Worm (Caenorhabditis elegans) whole organism, L1 larva: ENCODE measurements around the gene air-1.

ENCODE experiments used
- egl-27 ChIP-seq, 2 experiments: fragments of 150-350 bp in 1 of 2; sonication (generic microtip); optimal IDR thresholded peaks; 3 replicates each; lab custom pipeline; 2017 to 2018; ENCODE audit warnings: missing biosample characterization in 2 of 2, missing genetic modification characterization in 2 of 2, missing genetic modification reagents in 2 of 2
- fkh-8 ChIP-seq: sonication (generic microtip); optimal IDR thresholded peaks from 2 replicates; lab custom pipeline; 2016; ENCODE audit warnings: mild to moderate bottlenecking, missing genetic modification characterization, missing compliant biosample characterization
- lin-15B ChIP-seq: fragments of 150-350 bp; sonication (generic microtip); optimal IDR thresholded peaks from 3 replicates; lab custom pipeline; 2014; ENCODE audit warnings: missing biosample characterization, missing genetic modification characterization
- nhr-237 ChIP-seq: fragments of 150-350 bp; optimal IDR thresholded peaks from 2 replicates; lab custom pipeline; 2014; ENCODE audit warnings: missing biosample characterization, missing genetic modification characterization
- nhr-76 ChIP-seq: sonication (generic microtip); optimal IDR thresholded peaks from 2 replicates; lab custom pipeline; 2017; ENCODE audit warnings: missing biosample characterization, missing genetic modification characterization
- nhr-84 ChIP-seq: sonication (generic microtip); optimal IDR thresholded peaks from 2 replicates; lab custom pipeline; 2017; ENCODE audit warnings: missing biosample characterization, missing genetic modification characterization
- snpc-4 ChIP-seq: fragments of 150-350 bp; optimal IDR thresholded peaks from 2 replicates; lab custom pipeline; 2014; ENCODE audit warnings: missing biosample characterization, missing genetic modification characterization
- unc-130 ChIP-seq: fragments of 150-350 bp; optimal IDR thresholded peaks from 2 replicates; lab custom pipeline; 2017; ENCODE audit warnings: missing biosample characterization, missing genetic modification characterization, inconsistent platforms
- unc-62 ChIP-seq: fragments of 150-350 bp; optimal IDR thresholded peaks from 2 replicates; lab custom pipeline; 2014; ENCODE audit warnings: missing biosample characterization, missing genetic modification reagents, missing genetic modification characterization
- xbp-1 ChIP-seq: sonication (generic microtip); optimal IDR thresholded peaks from 2 replicates; lab custom pipeline; 2016; ENCODE audit warnings: missing genetic modification characterization, missing compliant biosample characterization

DNA sequence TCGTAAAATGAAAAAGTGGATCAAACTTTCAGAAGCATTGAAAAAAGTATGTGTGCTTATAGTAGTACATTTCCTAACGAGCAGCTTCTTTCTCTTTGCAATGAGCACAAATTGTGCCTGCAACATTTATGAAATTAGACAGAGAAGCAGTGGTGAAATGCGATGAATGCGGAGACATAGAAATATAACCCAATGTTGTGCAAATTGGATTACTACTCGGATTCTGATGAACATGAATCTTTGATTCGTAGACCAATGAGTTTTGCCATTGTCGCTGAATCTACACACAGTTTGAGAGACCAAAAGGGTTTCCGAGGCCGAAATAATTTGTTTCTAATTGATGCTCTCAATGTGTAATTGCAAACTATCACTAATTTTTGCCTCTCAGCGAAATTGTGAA lies 32.7 kb downstream of the air-1 start:
- TF ChIP-seq nhr-84 (tag; lab: Kevin White, UChicago), result no peak
- no peak for TF ChIP-seq lin-15B
- no peak for TF ChIP-seq nhr-76 (tag; lab: Kevin White, UChicago)
- TF ChIP-seq unc-130 (tag; lab: Kevin White, UChicago), result no peak
- no peak for TF ChIP-seq egl-27 (tag; optimal IDR thresholded peaks at IDR 0.05; lab: Kevin White, UChicago)
- TF ChIP-seq snpc-4, result no peak
- TF ChIP-seq nhr-237 (tag; lab: Kevin White, UChicago), result no peak
- no peak for TF ChIP-seq xbp-1 (tag; lab: Kevin White, UChicago)
- no peak for TF ChIP-seq unc-62 (GFP tag; lab: Kevin White, UChicago)
- no peak for TF ChIP-seq fkh-8 (tag; lab: Kevin White, UChicago)
